Worm (Caenorhabditis elegans) whole organism, late embryonic: ENCODE data around the gene srw-36.

Experiments
- K02D7.2 ChIP-seq: sonication (generic microtip); optimal IDR thresholded peaks from 2 replicates; lab custom pipeline; 2017; ENCODE audit warnings: mild to moderate bottlenecking, missing genetic modification characterization, missing compliant biosample characterization
- ama-1 ChIP-seq: fragments of 150-350 bp; optimal IDR thresholded peaks from 2 replicates; lab custom pipeline; 2014
- ceh-2 ChIP-seq: sonication (generic microtip); optimal IDR thresholded peaks from 2 replicates; lab custom pipeline; 2016; ENCODE audit warnings: missing genotype, missing genetic modification characterization, missing compliant biosample characterization
- ceh-45 ChIP-seq: fragments of 200-800 bp; sonication (Bioruptor generic); IDR thresholded peaks from 2 replicates; pipeline ENCODE4 v1.3.6; 2022; ENCODE audit warnings: missing genetic modification reagents, missing genetic modification characterization, missing compliant biosample characterization
- ets-4 ChIP-seq: sonication (generic microtip); optimal IDR thresholded peaks from 2 replicates; lab custom pipeline; 2016; ENCODE audit warnings: missing genetic modification characterization, missing compliant biosample characterization
- syd-9 ChIP-seq: sonication (generic microtip); optimal IDR thresholded peaks from 2 replicates; lab custom pipeline; 2016; ENCODE audit warnings: mild to moderate bottlenecking, missing genetic modification characterization, moderate library complexity, missing compliant biosample characterization
- tbx-2 ChIP-seq: sonication (generic microtip); optimal IDR thresholded peaks from 2 replicates; lab custom pipeline; 2016; ENCODE audit warnings: missing genetic modification characterization, missing compliant biosample characterization
- ttx-3 ChIP-seq: sonication (generic microtip); optimal IDR thresholded peaks from 2 replicates; lab custom pipeline; 2016; ENCODE audit warnings: missing genetic modification reagents, missing genetic modification characterization, missing compliant biosample characterization
- unc-42 ChIP-seq: sonication (generic microtip); optimal IDR thresholded peaks from 2 replicates; lab custom pipeline; 2016; ENCODE audit warnings: missing genotype, missing genetic modification characterization, missing compliant biosample characterization

DNA sequence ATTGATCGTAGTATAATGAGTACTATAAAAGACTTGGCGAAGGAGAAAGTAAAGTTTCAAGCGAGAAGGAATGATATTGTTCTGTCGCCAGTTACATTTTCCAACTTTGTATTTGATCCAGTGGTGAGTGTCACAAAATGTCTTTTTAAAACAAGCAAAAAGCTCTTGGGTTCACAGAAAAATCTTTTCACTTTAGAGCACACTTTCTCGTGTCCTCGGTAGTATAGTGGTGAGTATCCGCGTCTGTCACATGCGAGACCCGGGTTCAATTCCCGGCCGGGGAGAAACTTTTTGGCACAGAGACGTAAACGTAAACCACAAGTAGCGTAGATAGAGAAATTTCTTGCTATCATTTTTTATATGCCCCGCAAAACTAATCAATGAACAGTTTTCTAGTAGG lies 42.6 kb upstream of the srw-36 start:
- TF ChIP-seq unc-42 (no peak), syd-9 (no peak), ama-1 (lab: Kevin White, UChicago) (no peak), ttx-3 (tag; lab: Kevin White, UChicago) (no peak), ets-4 (tag; lab: Kevin White, UChicago) (no peak), ceh-2 (tag; lab: Kevin White, UChicago) (no peak), tbx-2 (no peak), ceh-45 (no peak), K02D7.2 (tag; lab: Kevin White, UChicago) (no peak)
